Worm (Caenorhabditis elegans) whole organism, mixed stage, embryonic: ENCODE measurements around the gene grd-2.

Experiments used
- ceh-39 ChIP-seq: fragments of 150-350 bp; optimal IDR thresholded peaks from 2 replicates; lab custom pipeline; 2014; ENCODE audit warnings: missing biosample characterization, missing genetic modification characterization
- drap-1 ChIP-seq: fragments of 200-800 bp; sonication (Bioruptor generic); optimal IDR thresholded peaks from 3 replicates; lab custom pipeline; 2018; ENCODE audit warnings: mild to moderate bottlenecking, missing genetic modification characterization, missing compliant biosample characterization
- elt-3 ChIP-seq: fragments of 150-350 bp; optimal IDR thresholded peaks from 2 replicates; lab custom pipeline; 2014; ENCODE audit warnings: missing biosample characterization, missing genetic modification characterization
- lin-13 ChIP-seq: fragments of 150-350 bp; optimal IDR thresholded peaks from 2 replicates; lab custom pipeline; 2014; ENCODE audit warnings: missing biosample characterization, missing genetic modification characterization
- mab-5 ChIP-seq: fragments of 150-350 bp; optimal IDR thresholded peaks from 2 replicates; lab custom pipeline; 2014; ENCODE audit warnings: missing biosample characterization, missing genetic modification characterization
- mls-2 ChIP-seq: sonication (generic microtip); optimal IDR thresholded peaks from 2 replicates; lab custom pipeline; 2016; ENCODE audit warnings: mild to moderate bottlenecking, missing genetic modification characterization, moderate library complexity, missing compliant biosample characterization
- nhr-12 ChIP-seq: fragments of 150-350 bp; optimal IDR thresholded peaks from 2 replicates; lab custom pipeline; 2014; ENCODE audit warnings: missing biosample characterization, missing genetic modification characterization
- nhr-237 ChIP-seq: fragments of 150-350 bp; optimal IDR thresholded peaks from 2 replicates; lab custom pipeline; 2014; ENCODE audit warnings: missing biosample characterization, missing genetic modification characterization
- nhr-76 ChIP-seq: sonication (generic microtip); optimal IDR thresholded peaks from 2 replicates; lab custom pipeline; 2017; ENCODE audit warnings: missing biosample characterization, missing genetic modification characterization
- pha-4 ChIP-seq: fragments of 150-350 bp; optimal IDR thresholded peaks from 2 replicates; lab custom pipeline; 2018; ENCODE audit warnings: missing biosample characterization, missing genetic modification reagents, missing genetic modification characterization
- unc-62 ChIP-seq: fragments of 150-350 bp; optimal IDR thresholded peaks from 2 replicates; lab custom pipeline; 2014; ENCODE audit warnings: missing biosample characterization, missing genetic modification reagents, missing genetic modification characterization
- zip-8 ChIP-seq: fragments of 150-350 bp; optimal IDR thresholded peaks from 2 replicates; lab custom pipeline; 2014; ENCODE audit warnings: missing biosample characterization, missing genetic modification characterization
- ztf-11 ChIP-seq: fragments of 150-350 bp; optimal IDR thresholded peaks from 2 replicates; lab custom pipeline; 2014; ENCODE audit warnings: missing biosample characterization, missing genetic modification characterization

ce11 chrV:20574872-20575271 lies 34.7 kb upstream of the grd-2 start:
- TF ChIP-seq nhr-237 (no peak), ceh-39 (no peak), zip-8 (tag; lab: Kevin White, UChicago) (no peak), nhr-12 (no peak), ztf-11 (tag; lab: Kevin White, UChicago) (no peak), pha-4 (tag; lab: Kevin White, UChicago) (no peak), mls-2 (tag; lab: Kevin White, UChicago) (no peak), lin-13 (tag; lab: Kevin White, UChicago) (no peak), mab-5 (no peak), drap-1 (no peak), elt-3 (tag; lab: Kevin White, UChicago) (no peak), unc-62 (no peak), nhr-76 (tag; lab: Kevin White, UChicago) (no peak)
